Worm (Caenorhabditis elegans) whole organism, young adult: Measurements from ENCODE around the gene str-250.
A peak's percentile ranks its signal among the peaks of the same experiment; 100 is the strongest.

ENCODE experiments used
- D2030.7 ChIP-seq: fragments of 200-800 bp; sonication (Bioruptor generic); IDR thresholded peaks from 2 replicates; pipeline ENCODE4 v1.3.6; 2022; ENCODE audit warnings: missing genetic modification reagents, missing genetic modification characterization, missing compliant biosample characterization
- F39B2.1 ChIP-seq: fragments of 200-800 bp; sonication (Bioruptor generic); IDR thresholded peaks from 2 replicates; pipeline ENCODE4 v1.3.6; 2022; ENCODE audit warnings: missing genetic modification reagents, missing genetic modification characterization, missing compliant biosample characterization
- K11D2.4 ChIP-seq: fragments of 200-800 bp; sonication (Bioruptor generic); IDR thresholded peaks from 2 replicates; pipeline ENCODE4 v1.3.6; 2022; ENCODE audit warnings: missing genetic modification reagents, missing genetic modification characterization, missing compliant biosample characterization
- atf-7 ChIP-seq: sonication (generic microtip); optimal IDR thresholded peaks from 2 replicates; lab custom pipeline; 2017; ENCODE audit warnings: mild to moderate bottlenecking, missing genetic modification characterization, missing compliant biosample characterization
- attf-5 ChIP-seq: fragments of 200-800 bp; sonication (Bioruptor generic); optimal IDR thresholded peaks from 2 replicates; lab custom pipeline; 2018; ENCODE audit warnings: mild to moderate bottlenecking, missing genetic modification characterization, missing compliant biosample characterization
- attf-6 ChIP-seq: fragments of 200-800 bp; sonication (Bioruptor generic); IDR thresholded peaks from 2 replicates; pipeline ENCODE4 v1.3.6; 2022; ENCODE audit warnings: missing genetic modification reagents, missing genetic modification characterization, missing compliant biosample characterization
- bed-2 ChIP-seq: fragments of 200-800 bp; sonication (Bioruptor generic); IDR thresholded peaks from 2 replicates; pipeline ENCODE4 v1.3.6; 2022; ENCODE audit warnings: missing genetic modification reagents, missing genetic modification characterization, missing compliant biosample characterization
- cebp-1 ChIP-seq, 2 experiments: fragments of 200-800 bp in 1 of 2; sonication (Bioruptor generic) in 1 of 2; sonication (generic microtip) in 1 of 2; IDR thresholded peaks in 1 of 2; optimal IDR thresholded peaks in 1 of 2; 2 replicates each; pipeline versions ENCODE4 v1.3.6 to Lab custom; 2017 to 2022; ENCODE audit warnings: missing compliant biosample characterization in 2 of 2, missing genetic modification characterization in 2 of 2, mild to moderate bottlenecking in 1 of 2, missing genetic modification reagents in 1 of 2, moderate library complexity in 1 of 2
- cebp-2 ChIP-seq: fragments of 200-800 bp; sonication (Bioruptor generic); IDR thresholded peaks from 2 replicates; pipeline ENCODE4 v1.3.6; 2022; ENCODE audit warnings: missing genetic modification characterization, missing compliant biosample characterization
- ceh-79 ChIP-seq: sonication (generic microtip); optimal IDR thresholded peaks from 2 replicates; lab custom pipeline; 2017; ENCODE audit warnings: mild to moderate bottlenecking, missing genetic modification characterization, missing compliant biosample characterization
- dox-1 ChIP-seq: fragments of 200-800 bp; sonication (Bioruptor generic); IDR thresholded peaks from 2 replicates; pipeline ENCODE4 v1.3.6; 2022; ENCODE audit warnings: missing genetic modification reagents, missing genetic modification characterization, missing compliant biosample characterization
- egl-44 ChIP-seq: fragments of 200-800 bp; sonication (Bioruptor generic); IDR thresholded peaks from 2 replicates; pipeline ENCODE4 v1.3.6; 2022; ENCODE audit warnings: missing genetic modification reagents, missing genetic modification characterization, missing compliant biosample characterization
- hlh-26 ChIP-seq: fragments of 200-800 bp; sonication (Bioruptor generic); conservative IDR thresholded peaks from 2 replicates; pipeline ENCODE4 v1.3.6; 2022; ENCODE audit warnings: missing genetic modification reagents, missing genetic modification characterization, missing compliant biosample characterization
- hmg-20 ChIP-seq: fragments of 200-800 bp; sonication (Bioruptor generic); IDR thresholded peaks from 2 replicates; pipeline ENCODE4 v1.3.6; 2022; ENCODE audit warnings: missing genetic modification reagents, missing genetic modification characterization, missing compliant biosample characterization
- lag-1 ChIP-seq: fragments of 200-800 bp; sonication (Bioruptor generic); IDR thresholded peaks from 2 replicates; pipeline ENCODE4 v1.3.6; 2022; ENCODE audit warnings: missing genetic modification reagents, missing genetic modification characterization, missing compliant biosample characterization
- lin-26 ChIP-seq: fragments of 200-800 bp; sonication (Bioruptor generic); IDR thresholded peaks from 2 replicates; pipeline ENCODE4 v1.3.6; 2022; ENCODE audit warnings: missing genetic modification reagents, missing genetic modification characterization, missing compliant biosample characterization
- lin-35 ChIP-seq, 3 experiments: fragments of 150-350 bp in 2 of 3; sonication (generic microtip) in 1 of 3; optimal IDR thresholded peaks; 2 replicates each; lab custom pipeline; 2014 to 2018; ENCODE audit warnings: missing biosample characterization in 3 of 3, missing genetic modification characterization in 3 of 3, missing genetic modification reagents in 3 of 3
- lin-40 ChIP-seq: sonication (generic microtip); optimal IDR thresholded peaks from 2 replicates; lab custom pipeline; 2016; ENCODE audit warnings: missing genetic modification characterization, mild to moderate bottlenecking, missing compliant biosample characterization, missing genotype, missing genetic modification reagents
- lin-54 ChIP-seq: fragments of 200-800 bp; sonication (Bioruptor generic); optimal IDR thresholded peaks from 2 replicates; lab custom pipeline; 2018; ENCODE audit warnings: mild to moderate bottlenecking, missing genetic modification characterization, missing compliant biosample characterization
- lsl-1 ChIP-seq: fragments of 200-800 bp; sonication (Bioruptor generic); optimal IDR thresholded peaks from 2 replicates; lab custom pipeline; 2018; ENCODE audit warnings: mild to moderate bottlenecking, missing genetic modification characterization, moderate library complexity, missing compliant biosample characterization
- mcd-1 ChIP-seq: fragments of 200-800 bp; sonication (Bioruptor generic); IDR thresholded peaks from 2 replicates; pipeline ENCODE4 v1.3.6; 2022; ENCODE audit warnings: missing genetic modification reagents, missing genetic modification characterization, missing compliant biosample characterization
- mes-4 ChIP-seq: sonication (generic microtip); optimal IDR thresholded peaks from 2 replicates; lab custom pipeline; 2016; ENCODE audit warnings: missing genotype, missing genetic modification characterization, missing compliant biosample characterization
- nfyb-1 ChIP-seq: fragments of 200-800 bp; sonication (Bioruptor generic); IDR thresholded peaks from 2 replicates; pipeline ENCODE4 v1.3.6; 2022; ENCODE audit warnings: missing genetic modification reagents, missing genetic modification characterization, missing compliant biosample characterization
- nhr-27 ChIP-seq: fragments of 200-800 bp; sonication (Bioruptor generic); optimal IDR thresholded peaks from 2 replicates; lab custom pipeline; 2018; ENCODE audit warnings: mild to moderate bottlenecking, missing genetic modification characterization, moderate library complexity, missing compliant biosample characterization
- nhr-80 ChIP-seq: sonication (generic microtip); optimal IDR thresholded peaks from 2 replicates; lab custom pipeline; 2016; ENCODE audit warnings: missing genetic modification characterization, missing compliant biosample characterization
- repo-1 ChIP-seq: sonication (generic microtip); optimal IDR thresholded peaks from 2 replicates; lab custom pipeline; 2017; ENCODE audit warnings: mild to moderate bottlenecking, missing genetic modification characterization, missing compliant biosample characterization
- snpc-3.4 ChIP-seq: sonication (generic microtip); optimal IDR thresholded peaks from 2 replicates; lab custom pipeline; 2017; ENCODE audit warnings: missing genetic modification characterization, mild to moderate bottlenecking, missing compliant biosample characterization, antibody characterized with exemption, moderate library complexity, missing genotype, missing genetic modification reagents
- tbp1 ChIP-seq: fragments of 200-800 bp; sonication (Bioruptor generic); optimal IDR thresholded peaks from 2 replicates; lab custom pipeline; 2018; ENCODE audit warnings: mild to moderate bottlenecking, missing genetic modification characterization, missing compliant biosample characterization
- ztf-18 ChIP-seq: sonication (generic microtip); optimal IDR thresholded peaks from 2 replicates; lab custom pipeline; 2016; ENCODE audit warnings: missing genotype, mild to moderate bottlenecking, missing genetic modification characterization, missing compliant biosample characterization
- ztf-25 ChIP-seq: fragments of 200-800 bp; sonication (Bioruptor generic); IDR thresholded peaks from 2 replicates; pipeline ENCODE4 v1.3.6; 2022; ENCODE audit warnings: missing genetic modification reagents, missing genetic modification characterization, missing compliant biosample characterization
- ztf-26 ChIP-seq: sonication (generic microtip); optimal IDR thresholded peaks from 2 replicates; lab custom pipeline; 2017; ENCODE audit warnings: missing genetic modification characterization, missing compliant biosample characterization
- ztf-28 ChIP-seq: fragments of 200-800 bp; sonication (Bioruptor generic); IDR thresholded peaks from 2 replicates; pipeline ENCODE4 v1.3.6; 2022; ENCODE audit warnings: missing genetic modification reagents, missing genetic modification characterization, missing compliant biosample characterization

Gene str-250

DNA sequence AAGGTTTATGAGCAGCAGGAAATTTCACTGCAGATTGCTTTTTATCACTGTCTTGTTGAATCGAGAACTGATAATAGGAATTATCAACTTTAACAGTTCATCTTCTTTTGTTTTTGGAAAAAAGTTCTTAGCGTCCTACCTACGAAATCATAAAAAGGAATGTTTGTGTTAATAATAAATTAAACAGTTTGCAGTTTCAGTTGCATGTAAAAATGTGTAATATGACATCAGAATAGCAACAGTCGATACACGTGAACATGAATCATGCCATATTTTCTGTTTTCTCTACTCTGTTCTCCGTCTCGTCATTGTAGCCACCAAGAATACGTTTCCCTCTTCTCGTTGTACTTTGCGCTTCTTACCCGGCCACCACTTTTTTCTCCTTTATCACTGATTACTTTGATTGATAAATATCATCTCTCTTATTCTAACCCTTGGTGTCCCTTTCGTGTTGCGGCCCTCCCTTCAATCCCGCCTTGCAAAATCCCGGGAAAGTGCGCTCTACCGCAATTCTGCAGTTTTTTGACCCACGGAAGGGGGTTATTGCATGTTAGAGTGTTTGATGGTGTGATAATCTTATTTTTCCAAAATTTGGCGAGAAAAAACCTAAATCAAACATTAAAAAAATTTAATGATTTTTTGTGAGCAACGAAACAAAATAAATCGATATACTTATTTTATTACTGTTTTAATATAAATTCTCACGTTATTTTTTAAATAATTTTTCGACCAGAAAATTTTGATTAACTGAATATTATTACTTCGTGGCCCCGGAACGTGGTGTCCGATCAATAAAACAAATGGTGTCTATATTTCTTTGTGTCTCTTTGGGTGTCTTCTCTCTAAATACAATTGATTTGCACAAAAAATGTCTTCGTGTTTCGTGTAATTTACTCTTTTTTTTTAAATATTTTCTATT is 25.7 kb upstream of the str-250 start, which contains the start of gene sptl-3:
sptl-3 (plus strand) TSS at position 869 of the 919 bp plus-strand sequence.
- TF ChIP-seq lin-54 (GFP tag; lab: Kevin White, UChicago) (no peak), lin-40 (tag; lab: Kevin White, UChicago) (peak; percentile 47), mcd-1 (peak; percentile 53), attf-5 (GFP tag; lab: Kevin White, UChicago) (peak; percentile 1), lsl-1 (GFP tag; lab: Kevin White, UChicago) (no peak), ztf-26 (tag; lab: Kevin White, UChicago) (peak; percentile 40), atf-7 (tag; lab: Kevin White, UChicago) (peak; percentile 65), lin-35 (GFP tag; optimal IDR thresholded peaks at IDR 0.05; lab: Kevin White, UChicago) (peak in 1 of 3 experiments; percentile 29), nhr-80 (tag; lab: Kevin White, UChicago) (peak; percentile 86), ztf-25 (GFP tag; lab: Robert Waterston, UW) (no peak)

DNA sequence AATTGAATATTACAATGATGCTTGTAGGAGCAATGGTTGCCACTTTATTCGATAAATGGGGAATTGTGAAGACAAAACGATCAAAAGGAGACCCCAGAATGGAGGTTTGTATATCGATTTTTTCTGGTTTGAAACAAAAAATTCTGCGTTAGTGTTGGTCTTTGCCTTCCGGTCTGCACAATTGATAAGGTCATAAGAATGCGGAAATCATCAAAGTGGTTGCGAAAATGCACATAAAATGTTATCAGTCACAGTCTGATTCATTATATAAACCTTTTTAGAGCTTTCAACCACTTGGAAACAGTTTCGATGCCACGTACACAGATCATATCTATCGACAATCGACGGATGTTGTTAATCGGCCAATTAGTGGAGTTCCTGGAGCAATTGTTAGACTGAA is 24.9 kb upstream of the str-250 start:
- TF ChIP-seq dox-1, result peak; percentile 67
- no peak for TF ChIP-seq hmg-20 (GFP tag; lab: Robert Waterston, UW)
- TF ChIP-seq cebp-1 (GFP tag; IDR thresholded peaks at IDR 0.05; lab: Robert Waterston, UW), result no peak
- TF ChIP-seq cebp-1 (tag; optimal IDR thresholded peaks at IDR 0.05; lab: Kevin White, UChicago), result peak; percentile 1
- TF ChIP-seq nhr-80 (tag; lab: Kevin White, UChicago), result peak; percentile 86

DNA sequence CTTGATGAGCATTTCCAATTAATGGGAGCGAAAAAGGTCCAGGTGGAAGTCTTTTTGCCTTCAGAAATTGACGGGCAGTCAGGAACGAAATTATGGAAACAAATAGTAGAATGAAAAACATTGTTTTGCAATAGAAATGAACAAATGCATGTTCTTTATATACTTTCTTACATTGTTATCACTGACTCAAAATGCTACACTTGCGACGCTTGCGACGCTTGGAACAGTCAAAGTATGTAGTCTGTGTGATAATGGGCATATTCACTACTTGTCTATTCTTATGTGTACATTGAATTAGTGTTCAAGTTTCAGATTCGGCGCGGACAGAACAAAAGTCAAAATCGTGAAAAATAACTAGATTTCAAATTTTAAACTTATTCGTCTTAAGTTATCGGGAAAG is 20.1 kb upstream of the str-250 start, which contains the start of gene cyp-35C1:
cyp-35C1 (minus strand) TSS at position 132 of the 400 bp plus-strand sequence.
- TF ChIP-seq nhr-80 (tag; lab: Kevin White, UChicago) (peak; percentile 24), cebp-2 (GFP tag; lab: Robert Waterston, UW) (no peak), snpc-3.4 (no peak), D2030.7 (GFP tag; lab: Robert Waterston, UW) (no peak), lag-1 (GFP tag; lab: Robert Waterston, UW) (no peak), ceh-79 (tag; lab: Kevin White, UChicago) (no peak), nhr-27 (no peak)

DNA sequence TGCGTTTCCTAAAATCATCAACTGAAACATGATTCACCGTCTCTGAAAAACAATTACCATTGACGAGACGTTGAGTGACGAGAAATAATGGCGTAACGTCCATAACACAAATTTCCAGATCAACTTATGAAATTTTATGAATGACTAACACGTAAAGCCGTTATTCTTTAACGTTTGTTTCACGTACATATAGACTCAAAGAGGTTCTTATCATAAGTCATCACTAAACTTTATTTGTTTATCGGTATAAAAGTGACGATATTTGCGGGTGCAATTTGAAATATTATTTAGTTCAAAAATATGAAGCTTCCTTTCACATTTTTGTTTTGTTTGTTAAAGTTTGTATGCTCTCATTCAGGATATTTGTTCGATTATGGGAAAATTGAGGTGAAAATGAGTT is 19.2 kb upstream of the str-250 start, which contains the start of gene oac-3:
oac-3 (plus strand) TSS at position 301 of the 400 bp plus-strand sequence.
- TF ChIP-seq nfyb-1 (GFP tag; lab: Robert Waterston, UW) (no peak), bed-2 (GFP tag; lab: Robert Waterston, UW) (no peak), ceh-79 (tag; lab: Kevin White, UChicago) (no peak), F39B2.1 (GFP tag; lab: Robert Waterston, UW) (no peak), tbp1 (GFP tag; lab: Kevin White, UChicago) (no peak), atf-7 (tag; lab: Kevin White, UChicago) (no peak), lin-26 (GFP tag; lab: Robert Waterston, UW) (no peak), ztf-18 (no peak), repo-1 (no peak), egl-44 (GFP tag; lab: Robert Waterston, UW) (no peak), nhr-27 (no peak), ztf-28 (GFP tag; lab: Robert Waterston, UW) (no peak), hlh-26 (GFP tag; lab: Robert Waterston, UW) (no peak), attf-6 (GFP tag; lab: Robert Waterston, UW) (no peak), K11D2.4 (GFP tag; lab: Robert Waterston, UW) (no peak), mes-4 (no peak)
